Worm (Caenorhabditis elegans): Measurements from ENCODE around the gene hpl-1.

hpl-1 gene

DNA sequence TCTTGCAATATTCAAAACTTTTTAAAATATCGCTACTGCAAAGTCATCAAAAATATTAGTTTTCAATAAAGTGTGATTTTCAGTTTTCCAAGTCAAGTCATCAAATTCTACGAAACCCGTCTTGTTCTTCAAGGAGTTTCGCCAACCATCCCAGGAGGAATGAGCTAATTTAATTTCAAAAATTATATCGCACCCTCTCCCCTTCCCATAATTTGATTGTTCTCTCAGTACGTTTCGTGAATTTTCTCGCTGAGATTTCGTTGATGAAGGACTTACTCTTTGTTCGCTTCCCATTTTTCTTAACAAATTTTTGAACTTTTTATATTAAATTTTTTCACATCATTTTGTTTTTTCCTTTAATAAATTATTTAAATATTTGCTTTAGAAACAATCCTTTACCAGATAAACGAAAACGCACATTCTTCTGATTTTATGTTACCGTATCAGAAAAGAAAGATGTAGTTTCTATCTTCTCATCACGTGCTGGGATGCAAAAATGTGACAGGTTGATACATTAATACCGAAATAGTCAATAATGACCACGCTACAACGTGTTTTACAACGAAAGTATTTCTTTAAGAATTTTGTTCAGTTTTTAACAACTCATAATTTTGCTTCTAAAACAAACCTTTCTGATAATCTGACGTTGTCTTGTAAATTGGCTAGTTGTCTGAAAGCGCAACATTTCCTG, 1.6 kb downstream of the hpl-1 start:
- TF ChIP-seq hnd-1 (tag; optimal IDR thresholded peaks at IDR 0.05) = no peak

ce11 chrX:13247614-13248013, 2.4 kb downstream of the hpl-1 start:
- no peak for TF ChIP-seq flt-1 (GFP tag; IDR thresholded peaks at IDR 0.05)
- TF ChIP-seq hmbx-1 (tag; optimal IDR thresholded peaks at IDR 0.05) = no peak
- TF ChIP-seq ceh-36 (tag; optimal IDR thresholded peaks at IDR 0.05) = no peak
- no peak for TF ChIP-seq B0310.2 (tag; optimal IDR thresholded peaks at IDR 0.05)
- no peak for TF ChIP-seq pes-1 (GFP tag; IDR thresholded peaks at IDR 0.05)
- no peak for TF ChIP-seq tra-4 (tag; optimal IDR thresholded peaks at IDR 0.05)
- TF ChIP-seq hnd-1 (tag; optimal IDR thresholded peaks at IDR 0.05) = no peak
- no peak for TF ChIP-seq hmg-4 (GFP tag; optimal IDR thresholded peaks at IDR 0.05)
- no peak for TF ChIP-seq aly-1 (tag; optimal IDR thresholded peaks at IDR 0.05)
- no peak for TF ChIP-seq ceh-13 (GFP tag; optimal IDR thresholded peaks at IDR 0.05)
- TF ChIP-seq F13C5.2 (tag; optimal IDR thresholded peaks at IDR 0.05) = no peak
- TF ChIP-seq scrt-1 (GFP tag; IDR thresholded peaks at IDR 0.05) = no peak
- TF ChIP-seq ets-7 (tag; optimal IDR thresholded peaks at IDR 0.05) = no peak
- TF ChIP-seq ama-1 (optimal IDR thresholded peaks at IDR 0.05) = no peak
- TF ChIP-seq tbx-11 (GFP tag; IDR thresholded peaks at IDR 0.05) = no peak

ce11 chrX:13248265-13248664, 3.1 kb downstream of the hpl-1 start, which contains the start of gene K08H2.7:
K08H2.7 (minus strand) TSS chrX:13248437.
- TF ChIP-seq hmbx-1 (tag; optimal IDR thresholded peaks at IDR 0.05) = no peak
- no peak for TF ChIP-seq tbx-11 (GFP tag; IDR thresholded peaks at IDR 0.05)
- no peak for TF ChIP-seq hmg-4 (GFP tag; optimal IDR thresholded peaks at IDR 0.05)
- no peak for TF ChIP-seq aly-1 (tag; optimal IDR thresholded peaks at IDR 0.05)
- TF ChIP-seq ceh-36 (tag; optimal IDR thresholded peaks at IDR 0.05) = no peak
- TF ChIP-seq ceh-13 (GFP tag; optimal IDR thresholded peaks at IDR 0.05) = no peak
- no peak for TF ChIP-seq tra-4 (tag; optimal IDR thresholded peaks at IDR 0.05)
- no peak for TF ChIP-seq flt-1 (GFP tag; IDR thresholded peaks at IDR 0.05)

- no peak for TF ChIP-seq pes-1 (GFP tag; IDR thresholded peaks at IDR 0.05)
- no peak for TF ChIP-seq ets-7 (tag; optimal IDR thresholded peaks at IDR 0.05)
- TF ChIP-seq hnd-1 (tag; optimal IDR thresholded peaks at IDR 0.05) = no peak
Observed at ce11 chrX:13249102-13249501, 3.9 kb downstream of the hpl-1 start.

- TF ChIP-seq tra-4 (tag; optimal IDR thresholded peaks at IDR 0.05) (no peak), hnd-1 (tag; optimal IDR thresholded peaks at IDR 0.05) (no peak), flt-1 (GFP tag; IDR thresholded peaks at IDR 0.05) (no peak), tbx-11 (GFP tag; IDR thresholded peaks at IDR 0.05) (no peak), tbx-37 (GFP tag; conservative IDR thresholded peaks at IDR 0.05) (no peak), scrt-1 (GFP tag; IDR thresholded peaks at IDR 0.05) (no peak), ceh-36 (tag; optimal IDR thresholded peaks at IDR 0.05) (no peak), F13C5.2 (tag; optimal IDR thresholded peaks at IDR 0.05) (no peak), ceh-13 (GFP tag; optimal IDR thresholded peaks at IDR 0.05) (no peak), ets-7 (tag; optimal IDR thresholded peaks at IDR 0.05) (no peak), aly-1 (tag; optimal IDR thresholded peaks at IDR 0.05) (no peak), pes-1 (GFP tag; IDR thresholded peaks at IDR 0.05) (no peak), ama-1 (optimal IDR thresholded peaks at IDR 0.05) (no peak), hmg-4 (GFP tag; optimal IDR thresholded peaks at IDR 0.05) (no peak)
Observed at ce11 chrX:13250163-13250562, 5.0 kb downstream of the hpl-1 start.

DNA sequence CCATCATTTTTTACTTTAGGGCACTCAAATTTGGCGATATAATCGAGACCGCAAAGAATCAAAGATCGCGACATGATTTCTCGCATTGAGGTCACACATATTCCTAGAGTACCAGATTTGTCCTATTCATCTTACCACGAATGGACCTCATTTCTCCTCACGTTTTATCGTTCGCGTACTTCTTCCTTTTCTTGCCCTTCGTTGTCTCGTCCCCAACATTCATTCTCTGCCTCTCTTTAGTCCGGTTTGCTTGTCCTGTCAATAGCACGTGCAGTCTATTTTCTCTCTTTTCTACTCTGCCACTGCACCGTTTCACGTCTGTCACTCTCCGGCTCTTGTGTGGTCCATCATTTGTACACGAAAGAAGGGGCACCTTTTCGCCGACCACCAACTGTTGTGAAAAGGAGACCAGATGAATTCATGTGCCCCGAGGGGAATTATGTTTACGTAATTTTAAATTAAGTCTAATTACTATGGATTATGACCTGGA, 6.2 kb downstream of the hpl-1 start:
- TF ChIP-seq tbx-11 (GFP tag; IDR thresholded peaks at IDR 0.05) (no peak), ets-7 (tag; optimal IDR thresholded peaks at IDR 0.05) (no peak), scrt-1 (GFP tag; IDR thresholded peaks at IDR 0.05) (0 out of 2 replicates have a peak, but pooled peaks have one; percentile 37), hmg-4 (GFP tag; optimal IDR thresholded peaks at IDR 0.05) (peak; percentile 70), F13C5.2 (tag; optimal IDR thresholded peaks at IDR 0.05) (no peak), ceh-13 (GFP tag; optimal IDR thresholded peaks at IDR 0.05) (no peak), sea-1 (GFP tag; conservative IDR thresholded peaks at IDR 0.05) (no peak), tra-4 (tag; optimal IDR thresholded peaks at IDR 0.05) (no peak), pes-1 (GFP tag; IDR thresholded peaks at IDR 0.05) (no peak), flt-1 (GFP tag; IDR thresholded peaks at IDR 0.05) (peak; percentile 29; the same call in 1 of the 2 replicates), ceh-36 (tag; optimal IDR thresholded peaks at IDR 0.05) (no peak), ama-1 (optimal IDR thresholded peaks at IDR 0.05) (no peak), hnd-1 (tag; optimal IDR thresholded peaks at IDR 0.05) (no peak), aly-1 (tag; optimal IDR thresholded peaks at IDR 0.05) (no peak), hmbx-1 (tag; optimal IDR thresholded peaks at IDR 0.05) (no peak), B0310.2 (tag; optimal IDR thresholded peaks at IDR 0.05) (no peak), tbx-37 (GFP tag; conservative IDR thresholded peaks at IDR 0.05) (0 out of 2 replicates have a peak, but pooled peaks have one; percentile 35)

DNA sequence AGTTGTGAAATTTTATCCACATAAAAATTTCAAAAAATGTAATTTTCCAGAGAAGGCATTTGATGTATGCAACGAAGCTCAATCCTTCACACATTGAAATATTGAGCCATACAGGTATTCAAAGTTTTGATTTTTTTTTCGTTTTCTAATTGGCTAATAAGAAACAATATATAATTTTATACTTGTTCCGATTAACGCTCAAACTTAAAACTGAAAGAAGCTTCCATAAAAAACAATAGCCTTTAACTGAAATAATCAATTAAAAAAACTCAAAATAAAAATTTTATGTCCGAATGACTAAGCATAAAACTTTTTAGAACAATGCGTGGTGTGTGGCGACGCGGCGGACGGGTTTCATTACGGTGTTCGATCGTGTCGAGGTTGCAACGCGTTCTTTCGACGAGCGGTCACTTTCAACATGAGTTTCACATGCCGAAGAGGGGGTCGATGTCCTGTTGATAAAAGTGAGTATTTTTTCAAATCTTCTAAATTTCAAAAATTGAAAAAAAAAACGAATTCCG, 6.8 kb downstream of the hpl-1 start, which contains the start of gene nhr-32:
nhr-32 (plus strand) TSS at position 51 of the 521 bp plus-strand sequence.
- no peak for TF ChIP-seq tbx-11 (GFP tag; IDR thresholded peaks at IDR 0.05)
- TF ChIP-seq hnd-1 (tag; optimal IDR thresholded peaks at IDR 0.05) = no peak
- TF ChIP-seq sea-1 (GFP tag; conservative IDR thresholded peaks at IDR 0.05) = no peak
- TF ChIP-seq hmg-4 (GFP tag; optimal IDR thresholded peaks at IDR 0.05) = no peak
- no peak for TF ChIP-seq scrt-1 (GFP tag; IDR thresholded peaks at IDR 0.05)
- no peak for TF ChIP-seq ceh-13 (GFP tag; optimal IDR thresholded peaks at IDR 0.05)
- no peak for TF ChIP-seq F13C5.2 (tag; optimal IDR thresholded peaks at IDR 0.05)
- no peak for TF ChIP-seq pes-1 (GFP tag; IDR thresholded peaks at IDR 0.05)
- TF ChIP-seq flt-1 (GFP tag; IDR thresholded peaks at IDR 0.05) = no peak
- TF ChIP-seq ets-7 (tag; optimal IDR thresholded peaks at IDR 0.05) = no peak
- no peak for TF ChIP-seq tra-4 (tag; optimal IDR thresholded peaks at IDR 0.05)
- TF ChIP-seq aly-1 (tag; optimal IDR thresholded peaks at IDR 0.05) = no peak
- TF ChIP-seq hmbx-1 (tag; optimal IDR thresholded peaks at IDR 0.05) = no peak
- no peak for TF ChIP-seq ama-1 (optimal IDR thresholded peaks at IDR 0.05)
- no peak for TF ChIP-seq B0310.2 (tag; optimal IDR thresholded peaks at IDR 0.05)
